Worm (Caenorhabditis elegans) whole organism, L4 larva: Measurements from ENCODE around the gene taf-6.2.
A peak's percentile ranks its signal among the peaks of the same experiment; 100 is the strongest.

Experiments used
- F26F4.8 ChIP-seq: fragments of 200-800 bp; sonication (Bioruptor generic); conservative IDR thresholded peaks from 2 replicates; pipeline ENCODE4 v1.3.6; 2022; ENCODE audit warnings: missing genetic modification characterization, missing compliant biosample characterization
- F44E2.7 ChIP-seq: fragments of 200-800 bp; sonication (Bioruptor generic); IDR thresholded peaks from 2 replicates; pipeline ENCODE4 v2.1.2; 2022; ENCODE audit warnings: missing genetic modification characterization, missing compliant biosample characterization
- F49E8.2 ChIP-seq: sonication (generic microtip); optimal IDR thresholded peaks from 2 replicates; lab custom pipeline; 2016; ENCODE audit warnings: missing compliant biosample characterization, mild to moderate bottlenecking, missing genetic modification characterization, borderline replicate concordance
- T26A8.4 ChIP-seq: fragments of 200-800 bp; sonication (Bioruptor generic); IDR thresholded peaks from 2 replicates; pipeline ENCODE4 v1.3.6; 2022; ENCODE audit warnings: missing genetic modification characterization, missing compliant biosample characterization
- Y105C5A.15 ChIP-seq: fragments of 200-800 bp; sonication (Bioruptor generic); IDR thresholded peaks from 2 replicates; pipeline ENCODE4 v1.3.6; 2022; ENCODE audit warnings: missing genetic modification characterization, missing compliant biosample characterization
- Y48G9A.11 ChIP-seq: fragments of 200-800 bp; sonication (Bioruptor generic); IDR thresholded peaks from 2 replicates; pipeline ENCODE4 v1.3.6; 2022; ENCODE audit warnings: missing genetic modification reagents, missing genetic modification characterization, missing compliant biosample characterization
- Y5F2A.4 ChIP-seq: fragments of 200-800 bp; sonication (Bioruptor generic); optimal IDR thresholded peaks from 2 replicates; lab custom pipeline; 2018; ENCODE audit warnings: mild to moderate bottlenecking, missing genetic modification characterization, missing compliant biosample characterization
- Y75B8A.6 ChIP-seq: fragments of 200-800 bp; sonication (Bioruptor generic); IDR thresholded peaks from 2 replicates; pipeline ENCODE4 v1.3.6; 2022; ENCODE audit warnings: missing genetic modification reagents, missing genetic modification characterization, missing compliant biosample characterization
- ama-1 ChIP-seq: fragments of 150-350 bp; optimal IDR thresholded peaks from 2 replicates; lab custom pipeline; 2014; ENCODE audit warnings: inconsistent platforms, mixed read lengths
- arid-1 ChIP-seq: fragments of 200-800 bp; sonication (Bioruptor generic); conservative IDR thresholded peaks from 2 replicates; pipeline ENCODE4 v1.3.6; 2022; ENCODE audit warnings: missing genetic modification reagents, missing genetic modification characterization, missing compliant biosample characterization
- ceh-28 ChIP-seq: fragments of 150-350 bp; optimal IDR thresholded peaks from 2 replicates; lab custom pipeline; 2014; ENCODE audit warnings: missing biosample characterization, missing genetic modification reagents, missing genetic modification characterization
- ceh-44 ChIP-seq: fragments of 200-800 bp; sonication (Bioruptor generic); IDR thresholded peaks from 2 replicates; pipeline ENCODE4 v1.3.6; 2022; ENCODE audit warnings: missing genetic modification reagents, missing genetic modification characterization, missing compliant biosample characterization
- ctbp-1 ChIP-seq: fragments of 200-800 bp; sonication (Bioruptor generic); IDR thresholded peaks from 2 replicates; pipeline ENCODE4 v1.3.6; 2022; ENCODE audit warnings: missing genetic modification reagents, missing genetic modification characterization, missing compliant biosample characterization
- daf-16 ChIP-seq, 3 experiments: sonication (generic microtip); optimal IDR thresholded peaks; 2 replicates each; lab custom pipeline; 2016 to 2017; ENCODE audit warnings: missing genetic modification characterization in 3 of 3, missing genetic modification reagents in 3 of 3, mild to moderate bottlenecking in 2 of 3, missing compliant biosample characterization in 2 of 3, missing biosample characterization in 1 of 3, moderate library complexity in 1 of 3
- daf-19 ChIP-seq: fragments of 200-800 bp; sonication (Bioruptor generic); conservative IDR thresholded peaks from 2 replicates; pipeline ENCODE4 v1.3.6; 2022; ENCODE audit warnings: missing genetic modification characterization, missing compliant biosample characterization
- dmd-6 ChIP-seq: fragments of 200-800 bp; sonication (Bioruptor generic); IDR thresholded peaks from 2 replicates; pipeline ENCODE4 v1.3.6; 2022; ENCODE audit warnings: missing genetic modification reagents, missing genetic modification characterization, missing compliant biosample characterization
- dmd-8 ChIP-seq: fragments of 200-800 bp; sonication (Bioruptor generic); IDR thresholded peaks from 2 replicates; pipeline ENCODE4 v1.3.6; 2022; ENCODE audit warnings: missing genetic modification characterization, missing compliant biosample characterization
- dmd-9 ChIP-seq: fragments of 200-800 bp; sonication (Bioruptor generic); IDR thresholded peaks from 2 replicates; pipeline ENCODE4 v1.3.6; 2022; ENCODE audit warnings: missing genetic modification reagents, missing genetic modification characterization, missing compliant biosample characterization
- dve-1 ChIP-seq: sonication (generic microtip); optimal IDR thresholded peaks from 2 replicates; lab custom pipeline; 2017; ENCODE audit warnings: antibody characterized with exemption, mild to moderate bottlenecking, missing genetic modification characterization, missing compliant biosample characterization; ENCODE audit not compliant: insufficient read depth
- egl-43 ChIP-seq: fragments of 200-800 bp; sonication (Bioruptor generic); IDR thresholded peaks from 2 replicates; pipeline ENCODE4 v1.3.6; 2022; ENCODE audit warnings: missing genetic modification reagents, missing genetic modification characterization, missing compliant biosample characterization
- gei-8 ChIP-seq: fragments of 200-800 bp; sonication (Bioruptor generic); optimal IDR thresholded peaks from 2 replicates; lab custom pipeline; 2018; ENCODE audit warnings: mild to moderate bottlenecking, missing genetic modification characterization, missing compliant biosample characterization
- hif-1 ChIP-seq, 2 experiments: sonication (generic microtip); optimal IDR thresholded peaks; 2 replicates each; lab custom pipeline; 2016 to 2017; ENCODE audit warnings: missing compliant biosample characterization in 2 of 2, missing genetic modification characterization in 2 of 2, missing genetic modification reagents in 2 of 2, missing genotype in 2 of 2, mild to moderate bottlenecking in 1 of 2
- hmg-1.1 ChIP-seq: fragments of 200-800 bp; sonication (Bioruptor generic); IDR thresholded peaks from 2 replicates; pipeline ENCODE4 v1.3.6; 2022; ENCODE audit warnings: missing genetic modification reagents, missing genetic modification characterization, missing compliant biosample characterization
- lim-7 ChIP-seq: fragments of 200-800 bp; sonication (Bioruptor generic); IDR thresholded peaks from 2 replicates; pipeline ENCODE4 v1.3.6; 2022; ENCODE audit warnings: missing genetic modification characterization, missing compliant biosample characterization
- lin-13 ChIP-seq: fragments of 150-350 bp; optimal IDR thresholded peaks from 2 replicates; lab custom pipeline; 2014; ENCODE audit warnings: missing biosample characterization, missing genetic modification reagents, missing genetic modification characterization
- lin-15B ChIP-seq: fragments of 150-350 bp; sonication (generic microtip); optimal IDR thresholded peaks from 3 replicates; lab custom pipeline; 2014; ENCODE audit warnings: missing biosample characterization, missing genetic modification characterization
- lin-39 ChIP-seq: fragments of 150-350 bp; optimal IDR thresholded peaks from 2 replicates; lab custom pipeline; 2014; ENCODE audit warnings: missing biosample characterization, missing genetic modification reagents, missing genetic modification characterization
- mdt-29 ChIP-seq: fragments of 200-800 bp; sonication (Bioruptor generic); IDR thresholded peaks from 2 replicates; pipeline ENCODE4 v1.3.6; 2022; ENCODE audit warnings: missing genetic modification reagents, missing genetic modification characterization, missing compliant biosample characterization
- mep-1 ChIP-seq: fragments of 150-350 bp; sonication (generic microtip); optimal IDR thresholded peaks from 3 replicates; lab custom pipeline; 2014; ENCODE audit warnings: missing biosample characterization, missing genetic modification characterization
- mes-2 ChIP-seq: sonication (generic microtip); optimal IDR thresholded peaks from 2 replicates; lab custom pipeline; 2016; ENCODE audit warnings: missing genotype, mild to moderate bottlenecking, missing genetic modification characterization, missing compliant biosample characterization; ENCODE audit not compliant: poor library complexity, severe bottlenecking
- mxl-2 ChIP-seq: fragments of 200-800 bp; sonication (Bioruptor generic); conservative IDR thresholded peaks from 2 replicates; pipeline ENCODE4 v1.3.6; 2022; ENCODE audit warnings: missing genetic modification reagents, missing genetic modification characterization, missing compliant biosample characterization
- nhr-102 ChIP-seq: sonication (generic microtip); optimal IDR thresholded peaks from 2 replicates; lab custom pipeline; 2016; ENCODE audit warnings: mild to moderate bottlenecking, missing genetic modification characterization, moderate library complexity, missing compliant biosample characterization
- nhr-111 ChIP-seq: fragments of 200-800 bp; sonication (Bioruptor generic); optimal IDR thresholded peaks from 2 replicates; lab custom pipeline; 2018; ENCODE audit warnings: mild to moderate bottlenecking, missing genetic modification characterization, missing compliant biosample characterization
- nhr-237 ChIP-seq: sonication (generic microtip); optimal IDR thresholded peaks from 2 replicates; lab custom pipeline; 2017; ENCODE audit warnings: missing biosample characterization, missing genetic modification characterization
- nhr-25 ChIP-seq: sonication (generic microtip); optimal IDR thresholded peaks from 2 replicates; lab custom pipeline; 2017; ENCODE audit warnings: missing genetic modification characterization, mild to moderate bottlenecking, missing compliant biosample characterization, antibody characterized with exemption, moderate library complexity, borderline replicate concordance; ENCODE audit not compliant: insufficient read depth
- nhr-42 ChIP-seq: fragments of 200-800 bp; sonication (Bioruptor generic); IDR thresholded peaks from 2 replicates; pipeline ENCODE4 v1.3.6; 2022; ENCODE audit warnings: missing genetic modification characterization, missing compliant biosample characterization
- nhr-6 ChIP-seq: fragments of 150-350 bp; optimal IDR thresholded peaks from 2 replicates; lab custom pipeline; 2014; ENCODE audit warnings: missing biosample characterization, missing genetic modification characterization
- nhr-77 ChIP-seq: fragments of 150-350 bp; optimal IDR thresholded peaks from 2 replicates; lab custom pipeline; 2014; ENCODE audit warnings: missing biosample characterization, missing genetic modification characterization
- php-3 ChIP-seq: fragments of 200-800 bp; sonication (Bioruptor generic); IDR thresholded peaks from 2 replicates; pipeline ENCODE4 v1.3.6; 2022; ENCODE audit warnings: missing genetic modification reagents, missing genetic modification characterization, missing compliant biosample characterization
- pqm-1 ChIP-seq: sonication (generic microtip); optimal IDR thresholded peaks from 2 replicates; lab custom pipeline; 2017; ENCODE audit warnings: missing biosample characterization, missing genetic modification characterization
- snpc-4 ChIP-seq: fragments of 150-350 bp; optimal IDR thresholded peaks from 2 replicates; lab custom pipeline; 2014; ENCODE audit warnings: missing biosample characterization, missing genetic modification characterization
- spr-3 ChIP-seq: fragments of 200-800 bp; sonication (Bioruptor generic); optimal IDR thresholded peaks from 2 replicates; lab custom pipeline; 2018; ENCODE audit warnings: mild to moderate bottlenecking, missing genetic modification characterization, missing compliant biosample characterization
- tag-97 ChIP-seq: fragments of 200-800 bp; sonication (Bioruptor generic); IDR thresholded peaks from 2 replicates; pipeline ENCODE4 v1.3.6; 2022; ENCODE audit warnings: missing genetic modification characterization, missing compliant biosample characterization
- tra-1 ChIP-seq: fragments of 200-800 bp; sonication (Bioruptor generic); IDR thresholded peaks from 2 replicates; pipeline ENCODE4 v1.3.6; 2022; ENCODE audit warnings: missing genetic modification reagents, missing genetic modification characterization, missing compliant biosample characterization
- unc-130 ChIP-seq: sonication (generic microtip); optimal IDR thresholded peaks from 2 replicates; lab custom pipeline; 2016; ENCODE audit warnings: missing genetic modification reagents, missing genetic modification characterization, missing compliant biosample characterization
- vab-7 ChIP-seq: fragments of 200-800 bp; sonication (Bioruptor generic); IDR thresholded peaks from 2 replicates; pipeline ENCODE4 v1.3.6; 2022; ENCODE audit warnings: missing genetic modification reagents, missing genetic modification characterization, missing compliant biosample characterization
- ztf-11 ChIP-seq: fragments of 150-350 bp; optimal IDR thresholded peaks from 2 replicates; lab custom pipeline; 2014; ENCODE audit warnings: missing biosample characterization, missing genetic modification characterization

Gene taf-6.2

DNA sequence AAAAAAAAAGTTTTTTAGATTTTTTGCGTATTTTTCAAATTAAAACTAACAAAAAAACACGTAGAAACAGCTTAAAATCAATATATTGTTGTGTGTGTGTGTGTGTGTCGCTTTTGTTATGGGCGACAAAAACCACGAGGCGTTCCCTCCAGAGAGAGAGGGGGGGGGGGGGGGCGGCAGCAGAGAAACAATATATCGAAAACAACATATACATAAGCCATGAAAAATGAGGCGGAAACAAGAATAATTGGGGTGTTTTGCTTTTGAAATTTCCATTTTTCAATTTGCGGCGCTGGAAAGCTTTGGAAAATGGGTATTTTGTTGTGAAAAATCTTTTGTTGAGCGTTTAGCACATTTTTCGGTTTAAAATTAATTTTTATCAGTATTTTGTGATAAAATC, 30.8 kb upstream of the taf-6.2 start, which contains the start of gene Y37E11AM.2:
Gene Y37E11AM.2 (minus strand): TSS at position 101 of the 400 bp plus-strand sequence.
- TF ChIP-seq nhr-237 (tag; lab: Kevin White, UChicago) (no peak), nhr-102 (no peak), nhr-42 (no peak), daf-19 (GFP tag; lab: Robert Waterston, UW) (no peak), nhr-77 (no peak), php-3 (GFP tag; lab: Robert Waterston, UW) (no peak), dve-1 (tag; lab: Kevin White, UChicago) (no peak), snpc-4 (tag; lab: Kevin White, UChicago) (no peak), pqm-1 (tag; lab: Kevin White, UChicago) (no peak), nhr-25 (no peak), F44E2.7 (no peak), Y75B8A.6 (no peak), T26A8.4 (GFP tag; lab: Robert Waterston, UW) (no peak), ama-1 (lab: Kevin White, UChicago) (no peak), dmd-6 (GFP tag; lab: Robert Waterston, UW) (no peak), ztf-11 (no peak)
- TF ChIP-seq, all 104 proteins: peak for 0

DNA sequence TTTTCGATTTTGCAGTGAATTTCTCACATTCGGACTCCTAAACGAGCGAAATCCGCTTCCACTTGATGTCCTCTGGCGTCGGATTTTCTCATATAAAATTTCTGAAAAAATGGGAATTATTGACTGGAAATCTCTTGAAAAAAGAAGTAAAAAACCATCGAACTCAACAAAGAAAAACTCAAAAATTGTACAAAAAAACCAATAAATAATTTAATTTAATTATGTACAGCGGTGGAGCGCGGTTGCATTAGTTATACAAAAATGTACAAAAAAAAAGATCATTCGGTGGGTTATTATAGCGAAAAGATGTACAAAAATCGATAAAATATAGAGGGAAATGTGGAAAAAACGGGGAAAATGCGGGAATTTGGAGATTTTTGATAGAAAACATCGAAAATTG, 28.2 kb upstream of the taf-6.2 start, which contains the start of gene Y37E11AM.4:
Gene Y37E11AM.4 (minus strand): TSS at position 101 of the 400 bp plus-strand sequence.
- TF ChIP-seq dmd-8: no peak
- TF ChIP-seq F26F4.8 (GFP tag; lab: Robert Waterston, UW): no peak
- TF ChIP-seq daf-19 (GFP tag; lab: Robert Waterston, UW): no peak
- no peak for TF ChIP-seq mdt-29 (GFP tag; lab: Robert Waterston, UW)
- TF ChIP-seq nhr-6: no peak
- TF ChIP-seq Y48G9A.11 (GFP tag; lab: Robert Waterston, UW): no peak
- no peak for TF ChIP-seq dmd-9 (GFP tag; lab: Robert Waterston, UW)
- no peak for TF ChIP-seq nhr-111
- no peak for TF ChIP-seq hif-1 (tag; optimal IDR thresholded peaks at IDR 0.05; lab: Kevin White, UChicago)
- TF ChIP-seq spr-3 (GFP tag; lab: Kevin White, UChicago): no peak
- TF ChIP-seq ceh-28 (tag; lab: Kevin White, UChicago): no peak
- no peak for TF ChIP-seq mep-1 (tag; lab: Kevin White, UChicago)
- no peak for TF ChIP-seq Y105C5A.15 (GFP tag; lab: Robert Waterston, UW)
- no peak for TF ChIP-seq egl-43 (GFP tag; lab: Robert Waterston, UW)
- TF ChIP-seq tag-97 (GFP tag; lab: Robert Waterston, UW): no peak
- TF ChIP-seq arid-1 (GFP tag; lab: Robert Waterston, UW): no peak
- TF ChIP-seq ceh-44 (GFP tag; lab: Robert Waterston, UW): no peak
- no peak for TF ChIP-seq hmg-1.1 (GFP tag; lab: Robert Waterston, UW)

DNA sequence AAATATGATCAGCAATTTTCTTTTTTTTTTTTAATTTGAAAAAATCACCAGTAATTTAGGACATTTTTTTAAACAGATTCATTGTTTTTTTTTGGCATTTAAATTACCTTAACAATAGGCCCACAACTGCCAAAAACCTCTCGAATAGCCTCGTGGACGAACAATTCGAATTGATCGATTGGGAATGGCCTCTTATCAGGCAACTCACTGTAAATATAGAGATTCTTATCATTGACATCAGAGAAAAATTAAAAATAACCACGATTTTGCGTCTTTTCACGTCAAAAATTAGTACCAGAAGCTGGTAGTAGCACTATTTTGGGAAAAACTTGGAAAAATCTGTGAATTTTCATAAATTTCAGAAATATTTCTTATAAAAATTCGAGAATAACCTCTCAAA, 27.4 kb upstream of the taf-6.2 start:
- TF ChIP-seq gei-8 (GFP tag; lab: Kevin White, UChicago) (no peak), pqm-1 (tag; lab: Kevin White, UChicago) (peak; percentile 20), Y5F2A.4 (GFP tag; lab: Kevin White, UChicago) (no peak), tra-1 (GFP tag; lab: Robert Waterston, UW) (no peak), mxl-2 (no peak), hmg-1.1 (GFP tag; lab: Robert Waterston, UW) (no peak), Y105C5A.15 (GFP tag; lab: Robert Waterston, UW) (no peak), lin-39 (tag; lab: Kevin White, UChicago) (no peak), unc-130 (no peak), arid-1 (GFP tag; lab: Robert Waterston, UW) (no peak), lin-13 (GFP tag; lab: Kevin White, UChicago) (no peak), lin-15B (tag; lab: Kevin White, UChicago) (no peak), F49E8.2 (no peak), dmd-6 (GFP tag; lab: Robert Waterston, UW) (0 out of 2 replicates have a peak, but pooled peaks have one; percentile 15), vab-7 (GFP tag; lab: Robert Waterston, UW) (no peak), dve-1 (tag; lab: Kevin White, UChicago) (peak; percentile 32), ama-1 (lab: Kevin White, UChicago) (no peak), ztf-11 (no peak), lim-7 (GFP tag; lab: Robert Waterston, UW) (no peak), mes-2 (tag; lab: Kevin White, UChicago) (no peak), ctbp-1 (GFP tag; lab: Robert Waterston, UW) (no peak), mep-1 (tag; lab: Kevin White, UChicago) (no peak), daf-16 (GFP tag; optimal IDR thresholded peaks at IDR 0.05; lab: Kevin White, UChicago) (no peak), daf-16 (tag; optimal IDR thresholded peaks at IDR 0.05; lab: Kevin White, UChicago) (peak; percentile 57)
